Worm (Caenorhabditis elegans) whole organism, midembryonic: Measurements from ENCODE around the gene Y55F3AM.5.

Experiments
- klf-2 ChIP-seq: fragments of 200-800 bp; sonication (Bioruptor generic); conservative IDR thresholded peaks from 2 replicates; pipeline ENCODE4 v1.3.6; 2022; ENCODE audit warnings: missing genetic modification reagents, missing genetic modification characterization, missing compliant biosample characterization
- ref-1 ChIP-seq: fragments of 200-800 bp; sonication (Bioruptor generic); conservative IDR thresholded peaks from 2 replicates; pipeline ENCODE4 v1.3.6; 2022; ENCODE audit warnings: missing genetic modification reagents, missing genetic modification characterization, missing compliant biosample characterization
- ztf-29 ChIP-seq: fragments of 200-800 bp; sonication (Bioruptor generic); IDR thresholded peaks from 2 replicates; pipeline ENCODE4 v1.3.6; 2022; ENCODE audit warnings: missing genetic modification reagents, missing genetic modification characterization, missing compliant biosample characterization

- TF ChIP-seq klf-2 (GFP tag; lab: Robert Waterston, UW) (no peak), ztf-29 (GFP tag; lab: Robert Waterston, UW) (no peak), ref-1 (GFP tag; lab: Robert Waterston, UW) (no peak)
Observed at ce11 chrIV:1010212-1010611, 11.2 kb downstream of the Y55F3AM.5 start, which contains the start of gene atg-3.
